Fruit fly (Drosophila melanogaster): ENCODE data around the gene Cpr64Ac.
A peak's percentile ranks its signal among the peaks of the same experiment; 100 is the strongest.

Cpr64Ac gene

DNA sequence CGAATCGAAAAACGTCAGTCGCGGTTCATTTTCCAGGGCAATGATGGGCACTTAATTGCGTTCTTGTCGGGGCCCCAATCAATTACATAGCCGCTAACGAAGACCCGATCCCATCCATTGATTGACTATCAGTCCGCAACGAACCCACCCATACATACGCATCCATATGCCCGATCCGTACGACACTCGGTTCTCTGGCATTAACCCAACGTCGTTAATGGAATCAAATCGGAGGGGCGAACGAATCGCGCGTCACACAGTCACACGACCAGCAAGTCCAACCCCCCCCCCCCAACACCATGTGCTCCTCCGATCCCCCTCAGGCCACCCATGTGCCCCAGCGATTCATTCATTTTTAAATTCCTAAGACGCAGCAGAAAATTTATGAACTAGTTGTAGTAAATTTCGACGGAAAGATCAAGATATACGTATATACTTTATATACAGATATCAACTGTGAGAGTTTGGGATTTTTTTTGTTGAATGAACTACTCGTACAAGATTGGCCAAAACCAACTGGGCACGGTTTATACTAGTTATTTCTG lies 8.6 kb upstream of the Cpr64Ac start:
- TF ChIP-seq CG14711 (tag; optimal IDR thresholded peaks at IDR 0.05), result peak; percentile 6
- TF ChIP-seq Mnt (GFP tag; optimal IDR thresholded peaks at IDR 0.05), result peak; percentile 83
- peak; percentile 59 for TF ChIP-seq CG33017 (tag; optimal IDR thresholded peaks at IDR 0.05)
- no peak for TF ChIP-seq kay (GFP tag; ENCODE audit: borderline replicate concordance)
- TF ChIP-seq tj (GFP tag; optimal IDR thresholded peaks at IDR 0.05), result peak; percentile 84
- no peak for TF ChIP-seq Crg-1 (GFP tag; optimal IDR thresholded peaks at IDR 0.05)
- no peak for TF ChIP-seq cnc (optimal IDR thresholded peaks at IDR 0.05)
- TF ChIP-seq CG12768 (GFP tag; optimal IDR thresholded peaks at IDR 0.05), result peak; percentile 82
- peak; percentile 99 for TF ChIP-seq cic (GFP tag; optimal IDR thresholded peaks at IDR 0.05)
- TF ChIP-seq toe (GFP tag; optimal IDR thresholded peaks at IDR 0.05), result no peak
- peak; percentile 10 for TF ChIP-seq CG7101 (tag; optimal IDR thresholded peaks at IDR 0.05)
- no peak for TF ChIP-seq CG11617 (GFP tag; optimal IDR thresholded peaks at IDR 0.05)
- TF ChIP-seq pad (GFP tag; optimal IDR thresholded peaks at IDR 0.05), result peak; percentile 54
- TF ChIP-seq ovo (GFP tag; optimal IDR thresholded peaks at IDR 0.05), result no peak
- peak; percentile 50 for TF ChIP-seq CG7045 (GFP tag; optimal IDR thresholded peaks at IDR 0.05)

dm6 chr3L:4220679-4221078 lies 8.0 kb upstream of the Cpr64Ac start:
- TF ChIP-seq cic (GFP tag; optimal IDR thresholded peaks at IDR 0.05), result no peak
- peak; percentile 71 for TF ChIP-seq tj (GFP tag; optimal IDR thresholded peaks at IDR 0.05)

- peak in 1 of 2 experiments; percentile 47 for TF ChIP-seq cnc (optimal IDR thresholded peaks at IDR 0.05)
- peak; percentile 8 for TF ChIP-seq CG33017 (tag; optimal IDR thresholded peaks at IDR 0.05)
- peak; percentile 23 for TF ChIP-seq CG12768 (GFP tag; optimal IDR thresholded peaks at IDR 0.05)
- TF ChIP-seq CG1620 (GFP tag; optimal IDR thresholded peaks at IDR 0.05), result no peak
- TF ChIP-seq kay (GFP tag; ENCODE audit: borderline replicate concordance), result peak; percentile 73
- no peak for TF ChIP-seq Clk (GFP tag; optimal IDR thresholded peaks at IDR 0.05)
- no peak for TF ChIP-seq CG5204 (GFP tag; optimal IDR thresholded peaks at IDR 0.05)
- TF ChIP-seq cic (GFP tag; optimal IDR thresholded peaks at IDR 0.05), result peak; percentile 59
- no peak for TF ChIP-seq Hr96 (GFP tag; optimal IDR thresholded peaks at IDR 0.05)
- TF ChIP-seq Crg-1 (GFP tag; optimal IDR thresholded peaks at IDR 0.05), result no peak
Observed at dm6 chr3L:4219291-4220228, 6.8 kb upstream of the Cpr64Ac start.

dm6 chr3L:4215079-4215478 lies 2.4 kb upstream of the Cpr64Ac start, which contains the start of gene Cpr64Ad:
TSS of gene Cpr64Ad (plus strand) at chr3L:4215379.
- no peak for TF ChIP-seq CG14711 (tag; optimal IDR thresholded peaks at IDR 0.05)
- no peak for TF ChIP-seq CG5204 (GFP tag; optimal IDR thresholded peaks at IDR 0.05)
- no peak for TF ChIP-seq kay (GFP tag; ENCODE audit: borderline replicate concordance)
- TF ChIP-seq CG7045 (GFP tag; optimal IDR thresholded peaks at IDR 0.05), result no peak
- no peak for TF ChIP-seq cic (GFP tag; optimal IDR thresholded peaks at IDR 0.05)
- TF ChIP-seq bab1 (GFP tag; optimal IDR thresholded peaks at IDR 0.05), result no peak
- no peak for TF ChIP-seq CG33017 (tag; optimal IDR thresholded peaks at IDR 0.05)
- no peak for TF ChIP-seq CG7101 (tag; optimal IDR thresholded peaks at IDR 0.05)
- TF ChIP-seq Clk (GFP tag; optimal IDR thresholded peaks at IDR 0.05), result no peak
- TF ChIP-seq cnc (optimal IDR thresholded peaks at IDR 0.05), result no peak
- no peak for TF ChIP-seq CG12768 (GFP tag; optimal IDR thresholded peaks at IDR 0.05)
- TF ChIP-seq ovo (GFP tag; optimal IDR thresholded peaks at IDR 0.05), result no peak
- TF ChIP-seq CG11617 (GFP tag; optimal IDR thresholded peaks at IDR 0.05), result no peak
- no peak for TF ChIP-seq Hr96 (GFP tag; optimal IDR thresholded peaks at IDR 0.05)
- no peak for TF ChIP-seq CG1620 (GFP tag; optimal IDR thresholded peaks at IDR 0.05)
- TF ChIP-seq toe (GFP tag; optimal IDR thresholded peaks at IDR 0.05), result no peak
- TF ChIP-seq tj (GFP tag; optimal IDR thresholded peaks at IDR 0.05), result no peak
- TF ChIP-seq Crg-1 (GFP tag; optimal IDR thresholded peaks at IDR 0.05), result no peak

dm6 chr3L:4211440-4211839 lies 1.3 kb downstream of the Cpr64Ac start, which contains the start of gene Cpr64Ab:
TSS of gene Cpr64Ab (minus strand) at chr3L:4211540.
- no peak for TF ChIP-seq Clk (GFP tag; optimal IDR thresholded peaks at IDR 0.05)

- TF ChIP-seq CG1620 (GFP tag; optimal IDR thresholded peaks at IDR 0.05) (no peak), CG7101 (tag; optimal IDR thresholded peaks at IDR 0.05) (no peak), CG33017 (tag; optimal IDR thresholded peaks at IDR 0.05) (no peak), cic (GFP tag; optimal IDR thresholded peaks at IDR 0.05) (no peak), CG11617 (GFP tag; optimal IDR thresholded peaks at IDR 0.05) (no peak), Hr96 (GFP tag; optimal IDR thresholded peaks at IDR 0.05) (no peak)
Observed at dm6 chr3L:4209731-4210130, 3.0 kb downstream of the Cpr64Ac start.

- TF ChIP-seq toe (GFP tag; optimal IDR thresholded peaks at IDR 0.05), result no peak
Observed at dm6 chr3L:4209078-4209477, 3.6 kb downstream of the Cpr64Ac start, which contains the start of gene Cpr64Aa. TSS of gene Cpr64Aa (minus strand) at chr3L:4209178.

All from whole organism, adult.